Fruit fly (Drosophila melanogaster) whole organism, embryonic: ENCODE data around the gene Bet1.

Source experiments
- Atf6 ChIP-seq: fragments of 200-800 bp; sonication (Bioruptor generic); IDR thresholded peaks from 2 replicates; pipeline ENCODE4 v1.3.6; 2022; ENCODE audit warnings: missing biosample characterization, missing genetic modification characterization
- BEAF-32 ChIP-seq: fragments of 200-800 bp; sonication (Bioruptor generic); optimal IDR thresholded peaks from 3 replicates; lab custom pipeline; 2017; ENCODE audit warnings: missing biosample characterization, missing genetic modification characterization, mild to moderate bottlenecking, moderate library complexity, missing genetic modification reagents
- Bgb ChIP-seq: fragments of 200-800 bp; sonication (Bioruptor generic); IDR thresholded peaks from 2 replicates; pipeline ENCODE4 v1.3.6; 2022; ENCODE audit warnings: missing biosample characterization, missing genetic modification characterization; ENCODE audit not compliant: partially characterized antibody
- BtbVII ChIP-seq: fragments of 200-800 bp; sonication (Bioruptor generic); optimal IDR thresholded peaks from 3 replicates; lab custom pipeline; 2017; ENCODE audit warnings: missing biosample characterization, mild to moderate bottlenecking, missing genetic modification characterization
- CG12391 ChIP-seq: fragments of 200-800 bp; sonication (Bioruptor generic); optimal IDR thresholded peaks from 3 replicates; lab custom pipeline; 2018; ENCODE audit warnings: missing biosample characterization, mild to moderate bottlenecking, missing genetic modification characterization, moderate library complexity
- CG13123 ChIP-seq: fragments of 200-800 bp; sonication (Bioruptor generic); optimal IDR thresholded peaks from 2 replicates; lab custom pipeline; 2016; ENCODE audit warnings: missing biosample characterization, missing genetic modification characterization
- CG13894 ChIP-seq: fragments of 200-800 bp; sonication (Bioruptor generic); optimal IDR thresholded peaks from 3 replicates; lab custom pipeline; 2018; ENCODE audit warnings: missing biosample characterization, mild to moderate bottlenecking, missing genetic modification characterization, moderate library complexity
- CG15011 ChIP-seq: fragments of 200-800 bp; sonication (Bioruptor generic); optimal IDR thresholded peaks from 3 replicates; lab custom pipeline; 2018; ENCODE audit warnings: missing biosample characterization, mild to moderate bottlenecking, missing genetic modification characterization
- CG1529 ChIP-seq: fragments of 200-800 bp; sonication (Bioruptor generic); optimal IDR thresholded peaks from 3 replicates; lab custom pipeline; 2018; ENCODE audit warnings: missing biosample characterization, missing genetic modification characterization
- CG17361 ChIP-seq: fragments of 200-800 bp; sonication (Bioruptor generic); IDR thresholded peaks from 3 replicates; pipeline ENCODE4 v1.3.6; 2022; ENCODE audit warnings: missing biosample characterization, missing genetic modification characterization
- CG18011 ChIP-seq: fragments of 200-800 bp; sonication (Bioruptor generic); optimal IDR thresholded peaks from 2 replicates; lab custom pipeline; 2017; ENCODE audit warnings: missing biosample characterization, missing genetic modification characterization, mild to moderate bottlenecking, moderate library complexity, missing genotype
- CG5953 ChIP-seq: fragments of 200-800 bp; sonication (Bioruptor generic); IDR thresholded peaks from 2 replicates; pipeline ENCODE4 v1.3.6; 2022; ENCODE audit warnings: missing biosample characterization, missing genetic modification characterization
- CG6254 ChIP-seq: fragments of 200-800 bp; sonication (Bioruptor generic); optimal IDR thresholded peaks from 3 replicates; lab custom pipeline; 2017; ENCODE audit warnings: mild to moderate bottlenecking, missing biosample characterization, missing genetic modification reagents, missing genetic modification characterization
- CG7928 ChIP-seq: fragments of 200-800 bp; sonication (Bioruptor generic); optimal IDR thresholded peaks from 2 replicates; lab custom pipeline; 2017; ENCODE audit warnings: missing biosample characterization, mild to moderate bottlenecking, missing genetic modification characterization
- CHES-1-like ChIP-seq: fragments of 200-800 bp; sonication (Bioruptor generic); optimal IDR thresholded peaks from 2 replicates; lab custom pipeline; 2016; ENCODE audit warnings: missing biosample characterization, missing genetic modification characterization
- CoRest ChIP-seq: fragments of 200-800 bp; sonication (Bioruptor generic); optimal IDR thresholded peaks from 3 replicates; lab custom pipeline; 2018; ENCODE audit warnings: missing biosample characterization, mild to moderate bottlenecking, missing genetic modification characterization, moderate library complexity
- D ChIP-seq, 2 experiments: fragments of 200-800 bp in 1 of 2; fragments of >200 bp in 1 of 2; sonication (Bioruptor generic) in 1 of 2; optimal IDR thresholded peaks; 2 replicates in 1 of 2; 3 replicates in 1 of 2; lab custom pipeline; 2017; ENCODE audit warnings: mild to moderate bottlenecking in 1 of 2, missing biosample characterization in 1 of 2, missing genetic modification characterization in 1 of 2, missing genetic modification reagents in 1 of 2
- Deaf1 ChIP-seq: fragments of 200-800 bp; optimal IDR thresholded peaks from 3 replicates; lab custom pipeline; 2019; ENCODE audit warnings: missing biosample characterization, mild to moderate bottlenecking, missing genetic modification characterization, moderate library complexity
- Doc3 ChIP-seq: fragments of 200-800 bp; sonication (Bioruptor generic); IDR thresholded peaks from 3 replicates; pipeline ENCODE4 v1.3.6; 2022; ENCODE audit warnings: missing biosample characterization, missing genetic modification characterization; ENCODE audit not compliant: partially characterized antibody
- HLH4C ChIP-seq: fragments of 200-800 bp; sonication (Bioruptor generic); IDR thresholded peaks from 3 replicates; pipeline ENCODE4 v1.3.6; 2022; ENCODE audit warnings: missing biosample characterization, missing genetic modification characterization; ENCODE audit not compliant: partially characterized antibody
- Hr39 ChIP-seq: fragments of >200 bp; optimal IDR thresholded peaks from 2 replicates; lab custom pipeline; 2017
- MESR4 ChIP-seq: fragments of 200-800 bp; sonication (Bioruptor generic); optimal IDR thresholded peaks from 2 replicates; lab custom pipeline; 2018; ENCODE audit warnings: missing biosample characterization, mild to moderate bottlenecking, missing genetic modification characterization, moderate library complexity
- Oaz ChIP-seq: fragments of 200-800 bp; sonication (Bioruptor generic); IDR thresholded peaks from 2 replicates; pipeline ENCODE4 v1.3.6; 2022; ENCODE audit warnings: missing biosample characterization, missing genetic modification characterization
- Poxn ChIP-seq: fragments of 200-800 bp; sonication (Bioruptor generic); IDR thresholded peaks from 2 replicates; pipeline ENCODE4 v1.3.6; 2022; ENCODE audit warnings: missing biosample characterization, missing genetic modification characterization
- Ssrp ChIP-seq: fragments of 200-800 bp; sonication (Bioruptor generic); optimal IDR thresholded peaks from 2 replicates; lab custom pipeline; 2018; ENCODE audit warnings: missing biosample characterization, mild to moderate bottlenecking, missing genetic modification characterization, moderate library complexity
- Usf ChIP-seq: fragments of 200-800 bp; sonication (Bioruptor generic); optimal IDR thresholded peaks from 2 replicates; lab custom pipeline; 2017; ENCODE audit warnings: missing genotype, missing biosample characterization, missing genetic modification characterization
- ato ChIP-seq: fragments of 200-800 bp; sonication (Bioruptor generic); IDR thresholded peaks from 2 replicates; pipeline ENCODE4 v1.3.6; 2022; ENCODE audit warnings: missing biosample characterization, missing genetic modification characterization; ENCODE audit not compliant: partially characterized antibody
- br ChIP-seq: fragments of >200 bp; optimal IDR thresholded peaks from 2 replicates; lab custom pipeline; 2017
- cg ChIP-seq: fragments of 200-800 bp; sonication (Bioruptor generic); optimal IDR thresholded peaks from 3 replicates; lab custom pipeline; 2019; ENCODE audit warnings: missing biosample characterization, mild to moderate bottlenecking, missing genetic modification characterization, moderate library complexity
- corto ChIP-seq: fragments of 200-800 bp; sonication (Bioruptor generic); optimal IDR thresholded peaks from 2 replicates; lab custom pipeline; 2016; ENCODE audit warnings: missing biosample characterization, mild to moderate bottlenecking, missing genetic modification characterization, moderate library complexity
- crp ChIP-seq, 2 experiments: fragments of 200-800 bp; sonication (Bioruptor generic); optimal IDR thresholded peaks; 2 replicates in 1 of 2; 3 replicates in 1 of 2; lab custom pipeline; 2017; ENCODE audit warnings: missing biosample characterization in 2 of 2, missing genetic modification characterization in 2 of 2, mild to moderate bottlenecking in 1 of 2, moderate library complexity in 1 of 2
- da ChIP-seq: fragments of 200-800 bp; sonication (Bioruptor generic); optimal IDR thresholded peaks from 2 replicates; lab custom pipeline; 2016; ENCODE audit warnings: missing biosample characterization, missing genetic modification characterization
- exex ChIP-seq: fragments of 200-800 bp; sonication (Bioruptor generic); optimal IDR thresholded peaks from 4 replicates; lab custom pipeline; 2018; ENCODE audit warnings: missing biosample characterization, mild to moderate bottlenecking, missing genetic modification characterization, moderate library complexity
- fd64A ChIP-seq: fragments of 200-800 bp; sonication (Bioruptor generic); optimal IDR thresholded peaks from 3 replicates; lab custom pipeline; 2018; ENCODE audit warnings: missing biosample characterization, mild to moderate bottlenecking, missing genetic modification characterization
- gcm ChIP-seq: fragments of 200-800 bp; sonication (Bioruptor generic); optimal IDR thresholded peaks from 2 replicates; lab custom pipeline; 2019; ENCODE audit warnings: missing biosample characterization, mild to moderate bottlenecking, missing genetic modification characterization, moderate library complexity
- gfzf ChIP-seq: fragments of 200-800 bp; sonication (Bioruptor generic); optimal IDR thresholded peaks from 2 replicates; lab custom pipeline; 2016; ENCODE audit warnings: missing biosample characterization, mild to moderate bottlenecking, missing genetic modification characterization, moderate library complexity
- gro ChIP-seq: fragments of 200-800 bp; sonication (Bioruptor generic); optimal IDR thresholded peaks from 2 replicates; lab custom pipeline; 2016; ENCODE audit warnings: missing biosample characterization, missing genetic modification characterization
- h ChIP-seq: fragments of >200 bp; optimal IDR thresholded peaks from 2 replicates; lab custom pipeline; 2017
- hb ChIP-seq: fragments of 200-800 bp; sonication (Bioruptor generic); IDR thresholded peaks from 3 replicates; pipeline ENCODE4 v1.3.6; 2022; ENCODE audit warnings: missing biosample characterization, missing genetic modification characterization; ENCODE audit not compliant: partially characterized antibody
- knrl ChIP-seq: fragments of 200-800 bp; sonication (Bioruptor generic); IDR thresholded peaks from 3 replicates; pipeline ENCODE4 v1.3.6; 2022; ENCODE audit warnings: missing biosample characterization, missing genetic modification characterization; ENCODE audit not compliant: partially characterized antibody
- lov ChIP-seq, 2 experiments: fragments of 200-800 bp in 1 of 2; fragments of >200 bp in 1 of 2; sonication (Bioruptor generic) in 1 of 2; IDR thresholded peaks in 1 of 2; optimal IDR thresholded peaks in 1 of 2; 2 replicates in 1 of 2; 3 replicates in 1 of 2; pipeline versions ENCODE4 v1.3.6 to Lab custom; 2017 to 2022; ENCODE audit warnings: missing biosample characterization in 1 of 2, missing genetic modification characterization in 1 of 2
- mirr ChIP-seq: fragments of 200-800 bp; sonication (Bioruptor generic); optimal IDR thresholded peaks from 3 replicates; lab custom pipeline; 2018; ENCODE audit warnings: missing biosample characterization, mild to moderate bottlenecking, missing genetic modification characterization
- mld ChIP-seq: fragments of 200-800 bp; sonication (Bioruptor generic); IDR thresholded peaks from 3 replicates; pipeline ENCODE4 v1.3.6; 2022; ENCODE audit warnings: missing biosample characterization, missing genetic modification characterization; ENCODE audit not compliant: partially characterized antibody
- pb ChIP-seq: fragments of 200-800 bp; sonication (Bioruptor generic); optimal IDR thresholded peaks from 3 replicates; lab custom pipeline; 2016; ENCODE audit warnings: missing biosample characterization, missing genetic modification characterization
- psq ChIP-seq: fragments of 200-800 bp; sonication (Bioruptor generic); optimal IDR thresholded peaks from 2 replicates; lab custom pipeline; 2017; ENCODE audit warnings: missing biosample characterization, missing genetic modification characterization
- pum ChIP-seq: fragments of 200-800 bp; sonication (Bioruptor generic); optimal IDR thresholded peaks from 2 replicates; lab custom pipeline; 2016; ENCODE audit warnings: missing biosample characterization, missing genetic modification characterization
- pzg ChIP-seq: fragments of 200-800 bp; sonication (Bioruptor generic); optimal IDR thresholded peaks from 3 replicates; lab custom pipeline; 2018; ENCODE audit warnings: missing biosample characterization, mild to moderate bottlenecking, missing genetic modification characterization, moderate library complexity
- sob ChIP-seq: fragments of 200-800 bp; sonication (Bioruptor generic); IDR thresholded peaks from 2 replicates; pipeline ENCODE4 v1.3.6; 2022; ENCODE audit warnings: missing biosample characterization, missing genetic modification characterization
- zf30C ChIP-seq: fragments of 200-800 bp; sonication (Bioruptor generic); optimal IDR thresholded peaks from 3 replicates; lab custom pipeline; 2018; ENCODE audit warnings: missing biosample characterization, mild to moderate bottlenecking, missing genetic modification characterization

Bet1 gene

DNA sequence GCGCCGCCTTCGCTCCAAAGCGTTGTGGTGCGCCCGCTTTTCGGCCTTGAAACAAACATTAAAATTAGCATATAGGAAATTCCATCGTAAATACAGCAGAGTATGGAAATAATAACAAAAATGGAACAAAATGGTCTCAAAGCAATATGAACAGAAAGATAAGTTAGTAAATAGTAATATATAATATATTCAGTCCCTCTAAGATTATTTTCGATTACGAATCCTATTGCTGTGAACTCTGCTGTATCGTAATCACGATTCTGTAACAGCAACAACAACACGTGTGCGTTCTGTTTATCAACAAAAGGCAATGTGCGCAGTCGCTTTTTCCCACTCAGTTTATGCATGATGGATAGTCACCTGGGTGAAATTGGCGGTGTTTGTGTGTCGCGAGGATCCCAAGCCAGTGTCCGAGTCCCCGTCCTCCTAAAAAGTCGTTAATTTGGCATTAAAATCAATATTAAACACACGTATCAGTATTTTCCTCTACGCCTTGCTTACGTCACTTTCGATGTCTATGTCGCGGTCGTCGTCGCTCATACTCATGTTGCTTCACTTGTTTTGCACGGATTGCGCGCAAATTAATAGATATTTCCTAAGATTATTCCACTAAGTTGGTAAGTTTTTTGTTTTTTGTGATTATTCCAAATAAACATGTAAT is 2.4 kb downstream of the Bet1 start, which contains the start of the genes CG42374 and Mettl5 (continued):
- TF ChIP-seq CG12391 (tag; lab: Kevin White, UChicago) (peak; percentile 20), Poxn (no peak), Oaz (GFP tag; lab: Robert Waterston, UW) (no peak), da (GFP tag; lab: Kevin White, UChicago) (no peak), zf30C (GFP tag; lab: Kevin White, UChicago) (no peak), CG6254 (GFP tag; lab: Kevin White, UChicago) (peak; percentile 31), crp (GFP tag; optimal IDR thresholded peaks at IDR 0.05; lab: Kevin White, UChicago) (no peak), Ssrp (tag; lab: Kevin White, UChicago) (peak; percentile 31), pum (no peak), BEAF-32 (no peak), gcm (GFP tag; lab: Kevin White, UChicago) (peak; percentile 21), mld (GFP tag; lab: Robert Waterston, UW) (no peak), CoRest (tag; lab: Kevin White, UChicago) (no peak), CG5953 (GFP tag; lab: Robert Waterston, UW) (0 out of 2 replicates have a peak, but pooled peaks have one; percentile 1), exex (tag; lab: Kevin White, UChicago) (no peak), MESR4 (GFP tag; lab: Kevin White, UChicago) (peak; percentile 25), pzg (GFP tag; lab: Kevin White, UChicago) (no peak), Deaf1 (no peak), Doc3 (GFP tag; lab: Robert Waterston, UW) (no peak), Hr39 (lab: Kevin White, UChicago) (no peak), h (lab: Kevin White, UChicago) (no peak), CG1529 (GFP tag; lab: Kevin White, UChicago) (no peak), hb (GFP tag; lab: Robert Waterston, UW) (no peak), lov (optimal IDR thresholded peaks at IDR 0.05; lab: Kevin White, UChicago) (no peak), lov (GFP tag; IDR thresholded peaks at IDR 0.05; lab: Robert Waterston, UW) (no peak), HLH4C (no peak), br (lab: Kevin White, UChicago) (no peak), sob (GFP tag; lab: Robert Waterston, UW) (peak; percentile 40; the same call in 1 of the 2 replicates), ato (GFP tag; lab: Robert Waterston, UW) (no peak), D (optimal IDR thresholded peaks at IDR 0.05; lab: Kevin White, UChicago) (no peak), D (GFP tag; optimal IDR thresholded peaks at IDR 0.05; lab: Kevin White, UChicago) (no peak), mirr (no peak), CG7928 (GFP tag; lab: Kevin White, UChicago) (no peak), Usf (no peak), fd64A (GFP tag; lab: Kevin White, UChicago) (no peak), corto (GFP tag; lab: Kevin White, UChicago) (no peak), cg (GFP tag; lab: Kevin White, UChicago) (no peak), psq (GFP tag; lab: Kevin White, UChicago) (no peak), pb (no peak), CG15011 (GFP tag; lab: Kevin White, UChicago) (no peak), gro (GFP tag; lab: Kevin White, UChicago) (no peak), knrl (GFP tag; lab: Robert Waterston, UW) (no peak), CG17361 (GFP tag; lab: Robert Waterston, UW) (no peak), CHES-1-like (GFP tag; lab: Kevin White, UChicago) (no peak), CG18011 (GFP tag; lab: Kevin White, UChicago) (peak; percentile 15), CG13894 (tag; lab: Kevin White, UChicago) (no peak), Bgb (no peak), CG13123 (GFP tag; lab: Kevin White, UChicago) (no peak), BtbVII (GFP tag; lab: Kevin White, UChicago) (no peak), gfzf (GFP tag; lab: Kevin White, UChicago) (no peak), Atf6 (GFP tag; lab: Robert Waterston, UW) (peak; percentile 61)
